Fruit fly (Drosophila melanogaster) whole organism, embryonic: ENCODE data around the gene CG14915.
A peak's percentile ranks its signal among the peaks of the same experiment; 100 is the strongest.

Experiments
- Adf1 ChIP-seq: fragments of 200-800 bp; sonication (Bioruptor generic); IDR thresholded peaks from 2 replicates; pipeline ENCODE4 v1.3.6; 2022; ENCODE audit warnings: missing biosample characterization, missing genetic modification characterization
- Atf3 ChIP-seq: fragments of 200-800 bp; sonication (Bioruptor generic); optimal IDR thresholded peaks from 3 replicates; lab custom pipeline; 2016; ENCODE audit warnings: missing biosample characterization, missing genetic modification characterization
- B-H1 ChIP-seq: fragments of 200-800 bp; sonication (Bioruptor generic); IDR thresholded peaks from 3 replicates; pipeline ENCODE4 v1.3.6; 2022; ENCODE audit warnings: missing biosample characterization, missing genetic modification characterization
- BtbVII ChIP-seq: fragments of 200-800 bp; sonication (Bioruptor generic); optimal IDR thresholded peaks from 3 replicates; lab custom pipeline; 2017; ENCODE audit warnings: missing biosample characterization, mild to moderate bottlenecking, missing genetic modification characterization
- CG1024 ChIP-seq: fragments of 200-800 bp; sonication (Bioruptor generic); IDR thresholded peaks from 2 replicates; pipeline ENCODE4 v1.3.6; 2022; ENCODE audit warnings: missing biosample characterization, missing genetic modification characterization
- CG10654 ChIP-seq: fragments of 200-800 bp; sonication (Bioruptor generic); optimal IDR thresholded peaks from 2 replicates; lab custom pipeline; 2016; ENCODE audit warnings: missing biosample characterization, missing genetic modification characterization
- CG12236 ChIP-seq: fragments of 200-800 bp; sonication (Bioruptor generic); optimal IDR thresholded peaks from 2 replicates; lab custom pipeline; 2016; ENCODE audit warnings: missing biosample characterization, missing genetic modification characterization
- CG13123 ChIP-seq: fragments of 200-800 bp; sonication (Bioruptor generic); optimal IDR thresholded peaks from 2 replicates; lab custom pipeline; 2016; ENCODE audit warnings: missing biosample characterization, missing genetic modification characterization
- CG1529 ChIP-seq: fragments of 200-800 bp; sonication (Bioruptor generic); optimal IDR thresholded peaks from 3 replicates; lab custom pipeline; 2018; ENCODE audit warnings: missing biosample characterization, missing genetic modification characterization
- CG2202 ChIP-seq: fragments of 200-800 bp; sonication (Bioruptor generic); optimal IDR thresholded peaks from 2 replicates; lab custom pipeline; 2018; ENCODE audit warnings: missing biosample characterization, mild to moderate bottlenecking, missing genetic modification characterization
- CG32767 ChIP-seq: fragments of 200-800 bp; sonication (Bioruptor generic); IDR thresholded peaks from 2 replicates; pipeline ENCODE4 v1.3.6; 2022; ENCODE audit warnings: missing biosample characterization, missing genetic modification characterization
- CG33213 ChIP-seq: fragments of 200-800 bp; sonication (Bioruptor generic); optimal IDR thresholded peaks from 3 replicates; lab custom pipeline; 2016; ENCODE audit warnings: missing biosample characterization, missing genetic modification characterization
- CG7556 ChIP-seq: fragments of 200-800 bp; sonication (Bioruptor generic); optimal IDR thresholded peaks from 2 replicates; lab custom pipeline; 2017; ENCODE audit warnings: missing biosample characterization, mild to moderate bottlenecking, missing genetic modification characterization
- CG7839 ChIP-seq: fragments of 200-800 bp; sonication (Bioruptor generic); optimal IDR thresholded peaks from 3 replicates; lab custom pipeline; 2018; ENCODE audit warnings: missing biosample characterization, mild to moderate bottlenecking, missing genetic modification characterization, moderate library complexity
- CG7928 ChIP-seq: fragments of 200-800 bp; sonication (Bioruptor generic); optimal IDR thresholded peaks from 2 replicates; lab custom pipeline; 2017; ENCODE audit warnings: missing biosample characterization, mild to moderate bottlenecking, missing genetic modification characterization
- CG7987 ChIP-seq: fragments of 200-800 bp; sonication (Bioruptor generic); optimal IDR thresholded peaks from 2 replicates; lab custom pipeline; 2018; ENCODE audit warnings: missing biosample characterization, mild to moderate bottlenecking, missing genetic modification characterization, moderate library complexity
- CkIIα-i1 ChIP-seq: fragments of 200-800 bp; sonication (Bioruptor generic); IDR thresholded peaks from 2 replicates; pipeline ENCODE4 v1.3.6; 2022; ENCODE audit warnings: missing biosample characterization, missing genetic modification characterization
- Dref ChIP-seq: fragments of 200-800 bp; sonication (Bioruptor generic); IDR thresholded peaks from 2 replicates; pipeline ENCODE4 v1.3.6; 2022; ENCODE audit warnings: missing biosample characterization, missing genetic modification characterization
- Eip74EF ChIP-seq, 2 experiments: fragments of 200-800 bp in 1 of 2; fragments of >200 bp in 1 of 2; sonication (Bioruptor generic) in 1 of 2; optimal IDR thresholded peaks; 2 replicates each; lab custom pipeline; 2017 to 2019; ENCODE audit warnings: missing biosample characterization in 2 of 2, missing genetic modification characterization in 2 of 2, mild to moderate bottlenecking in 1 of 2, moderate library complexity in 1 of 2
- H15 ChIP-seq: fragments of 200-800 bp; sonication (Bioruptor generic); IDR thresholded peaks from 3 replicates; pipeline ENCODE4 v1.3.6; 2022; ENCODE audit warnings: missing biosample characterization, missing genetic modification characterization
- HLHmδ ChIP-seq: fragments of 200-800 bp; sonication (Bioruptor generic); optimal IDR thresholded peaks from 2 replicates; lab custom pipeline; 2018; ENCODE audit warnings: missing biosample characterization, mild to moderate bottlenecking, missing genetic modification characterization, moderate library complexity
- HmgD ChIP-seq: fragments of 200-800 bp; sonication (Bioruptor generic); optimal IDR thresholded peaks from 3 replicates; lab custom pipeline; 2016; ENCODE audit warnings: missing biosample characterization, missing genetic modification characterization
- Nf-YA ChIP-seq: fragments of 200-800 bp; sonication (Bioruptor generic); IDR thresholded peaks from 2 replicates; pipeline ENCODE4 v1.3.6; 2022; ENCODE audit warnings: missing biosample characterization, missing genetic modification characterization
- Nf-YC ChIP-seq: fragments of 200-800 bp; optimal IDR thresholded peaks from 3 replicates; lab custom pipeline; 2019; ENCODE audit warnings: missing biosample characterization, mild to moderate bottlenecking, missing genetic modification characterization, moderate library complexity
- Optix ChIP-seq: fragments of 200-800 bp; sonication (Bioruptor generic); IDR thresholded peaks from 3 replicates; pipeline ENCODE4 v1.3.6; 2022; ENCODE audit warnings: missing biosample characterization, missing genetic modification characterization
- Sin3A ChIP-seq: fragments of >200 bp; optimal IDR thresholded peaks from 2 replicates; lab custom pipeline; 2018
- Spps ChIP-seq: fragments of 200-800 bp; sonication (Bioruptor generic); optimal IDR thresholded peaks from 2 replicates; lab custom pipeline; 2018; ENCODE audit warnings: missing biosample characterization, mild to moderate bottlenecking, missing genetic modification characterization
- ac ChIP-seq: fragments of 200-800 bp; sonication (Bioruptor generic); optimal IDR thresholded peaks from 3 replicates; lab custom pipeline; 2017; ENCODE audit warnings: missing biosample characterization, mild to moderate bottlenecking, missing genetic modification characterization
- bbx ChIP-seq: fragments of 200-800 bp; sonication (Bioruptor generic); IDR thresholded peaks from 2 replicates; pipeline ENCODE4 v1.3.6; 2022; ENCODE audit warnings: missing biosample characterization, missing genetic modification characterization; ENCODE audit not compliant: partially characterized antibody
- btn ChIP-seq: fragments of 200-800 bp; sonication (Bioruptor generic); optimal IDR thresholded peaks from 2 replicates; lab custom pipeline; 2016; ENCODE audit warnings: missing biosample characterization, missing genetic modification characterization
- emc ChIP-seq: fragments of 200-800 bp; sonication (Bioruptor generic); optimal IDR thresholded peaks from 2 replicates; lab custom pipeline; 2016; ENCODE audit warnings: missing biosample characterization, missing genetic modification characterization
- ewg ChIP-seq: fragments of 200-800 bp; sonication (Bioruptor generic); optimal IDR thresholded peaks from 3 replicates; lab custom pipeline; 2017; ENCODE audit warnings: mild to moderate bottlenecking, missing biosample characterization, missing genetic modification reagents, missing genetic modification characterization
- fd3F ChIP-seq: fragments of 200-800 bp; sonication (Bioruptor generic); optimal IDR thresholded peaks from 2 replicates; lab custom pipeline; 2018; ENCODE audit warnings: missing biosample characterization, mild to moderate bottlenecking, missing genetic modification characterization, moderate library complexity
- fd96Cb ChIP-seq: fragments of 200-800 bp; sonication (Bioruptor generic); optimal IDR thresholded peaks from 2 replicates; lab custom pipeline; 2018; ENCODE audit warnings: missing biosample characterization, mild to moderate bottlenecking, missing genetic modification characterization, moderate library complexity
- grn ChIP-seq: fragments of 200-800 bp; sonication (Bioruptor generic); optimal IDR thresholded peaks from 3 replicates; lab custom pipeline; 2017; ENCODE audit warnings: missing biosample characterization, missing genetic modification characterization
- gt ChIP-seq: fragments of 200-800 bp; sonication (Bioruptor generic); IDR thresholded peaks from 2 replicates; pipeline ENCODE4 v1.3.6; 2022; ENCODE audit warnings: missing biosample characterization, missing genetic modification characterization
- hbn ChIP-seq: fragments of 200-800 bp; sonication (Bioruptor generic); IDR thresholded peaks from 2 replicates; pipeline ENCODE4 v1.3.6; 2022; ENCODE audit warnings: missing biosample characterization, missing genetic modification characterization; ENCODE audit not compliant: partially characterized antibody
- ken ChIP-seq: fragments of 200-800 bp; sonication (Bioruptor generic); IDR thresholded peaks from 3 replicates; pipeline ENCODE4 v1.3.6; 2022; ENCODE audit warnings: missing biosample characterization, missing genetic modification characterization
- knrl ChIP-seq: fragments of 200-800 bp; sonication (Bioruptor generic); IDR thresholded peaks from 3 replicates; pipeline ENCODE4 v1.3.6; 2022; ENCODE audit warnings: missing biosample characterization, missing genetic modification characterization; ENCODE audit not compliant: partially characterized antibody
- nerfin-1 ChIP-seq: fragments of 200-800 bp; sonication (Bioruptor generic); optimal IDR thresholded peaks from 3 replicates; lab custom pipeline; 2019; ENCODE audit warnings: missing biosample characterization, mild to moderate bottlenecking, missing genetic modification characterization, moderate library complexity
- oc ChIP-seq: fragments of 200-800 bp; sonication (Bioruptor generic); optimal IDR thresholded peaks from 2 replicates; lab custom pipeline; 2018; ENCODE audit warnings: missing biosample characterization, mild to moderate bottlenecking, missing genetic modification characterization, moderate library complexity
- pb ChIP-seq: fragments of 200-800 bp; sonication (Bioruptor generic); optimal IDR thresholded peaks from 3 replicates; lab custom pipeline; 2016; ENCODE audit warnings: missing biosample characterization, missing genetic modification characterization
- pum ChIP-seq: fragments of 200-800 bp; sonication (Bioruptor generic); optimal IDR thresholded peaks from 2 replicates; lab custom pipeline; 2016; ENCODE audit warnings: missing biosample characterization, missing genetic modification characterization
- sd ChIP-seq: fragments of 200-800 bp; sonication (Bioruptor generic); optimal IDR thresholded peaks from 3 replicates; lab custom pipeline; 2018; ENCODE audit warnings: missing biosample characterization, mild to moderate bottlenecking, missing genetic modification characterization, moderate library complexity
- tin ChIP-seq: fragments of 200-800 bp; sonication (Bioruptor generic); optimal IDR thresholded peaks from 3 replicates; lab custom pipeline; 2016; ENCODE audit warnings: missing biosample characterization, missing genetic modification characterization
- trh ChIP-seq: fragments of 200-800 bp; sonication (Bioruptor generic); optimal IDR thresholded peaks from 2 replicates; lab custom pipeline; 2016; ENCODE audit warnings: missing biosample characterization, missing genetic modification characterization
- usp ChIP-seq: fragments of >200 bp; optimal IDR thresholded peaks from 2 replicates; lab custom pipeline; 2017; ENCODE audit warnings: missing biosample characterization, missing genetic modification characterization
- vvl ChIP-seq: fragments of 200-800 bp; sonication (Bioruptor generic); IDR thresholded peaks from 2 replicates; pipeline ENCODE4 v1.3.6; 2022; ENCODE audit warnings: missing biosample characterization, missing genetic modification characterization
- yki ChIP-seq: fragments of >200 bp; optimal IDR thresholded peaks from 3 replicates; lab custom pipeline; 2018
- zen ChIP-seq: fragments of 200-800 bp; sonication (Bioruptor generic); optimal IDR thresholded peaks from 3 replicates; lab custom pipeline; 2018; ENCODE audit warnings: missing biosample characterization, mild to moderate bottlenecking, missing genetic modification characterization, moderate library complexity
- zfh1 ChIP-seq: fragments of 200-800 bp; sonication (Bioruptor generic); IDR thresholded peaks from 3 replicates; pipeline ENCODE4 v1.3.6; 2022; ENCODE audit warnings: missing biosample characterization, missing genetic modification characterization

Gene CG14915

DNA sequence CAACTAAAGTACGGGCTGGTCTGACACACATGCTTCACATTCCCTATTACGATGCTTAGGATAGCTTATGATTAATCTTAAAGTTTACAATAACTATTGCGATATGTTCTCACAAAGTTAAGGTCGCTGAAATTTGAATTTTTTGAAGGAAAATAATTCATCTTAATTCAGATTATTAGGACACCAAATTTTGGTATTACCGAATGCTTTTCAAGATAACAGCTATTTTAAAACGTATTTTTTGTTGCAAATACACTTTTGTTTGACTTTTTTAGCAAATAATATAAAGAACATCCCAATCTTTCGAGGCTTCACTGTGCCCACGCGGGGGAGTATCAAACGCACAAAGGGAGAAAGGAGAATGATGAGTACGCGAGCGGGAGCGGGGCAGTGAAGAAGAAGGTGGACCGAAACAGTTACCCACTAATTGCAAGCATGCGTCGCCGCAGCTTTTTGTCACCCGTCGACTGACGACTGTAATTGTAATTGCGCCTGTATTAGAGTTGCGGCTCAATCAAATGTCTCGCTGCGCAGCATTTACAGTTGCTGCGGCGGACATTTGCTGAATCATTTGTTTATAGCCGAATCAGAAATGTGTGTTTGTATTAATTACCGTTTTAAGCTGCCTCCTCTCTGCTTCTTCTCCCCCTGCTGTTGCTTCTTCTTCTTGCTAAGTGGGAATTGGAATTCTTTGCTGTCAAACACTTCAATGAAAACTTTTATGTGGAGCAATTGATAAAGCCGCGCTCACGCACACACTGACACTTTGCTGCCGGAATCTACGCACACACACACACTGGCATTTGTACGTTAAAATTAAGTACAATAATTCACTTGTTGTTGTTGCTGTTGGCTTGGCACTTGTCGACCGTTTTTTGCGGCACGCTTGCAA lies 4.6 kb upstream of the CG14915 start (continued):
- TF ChIP-seq fd96Cb (no peak), zfh1 (GFP tag; lab: Robert Waterston, UW) (no peak), zen (tag; lab: Kevin White, UChicago) (no peak), CG7839 (peak; percentile 2), tin (GFP tag; lab: Kevin White, UChicago) (no peak), CG2202 (tag; lab: Kevin White, UChicago) (no peak), pum (GFP tag; lab: Kevin White, UChicago) (no peak), B-H1 (no peak), pb (GFP tag; lab: Kevin White, UChicago) (no peak), CG7556 (GFP tag; lab: Kevin White, UChicago) (no peak), usp (GFP tag; lab: Kevin White, UChicago) (no peak), oc (tag; lab: Kevin White, UChicago) (no peak), HLHmδ (GFP tag; lab: Kevin White, UChicago) (no peak), Atf3 (GFP tag; lab: Kevin White, UChicago) (no peak), ken (no peak), btn (GFP tag; lab: Kevin White, UChicago) (no peak), CG10654 (GFP tag; lab: Kevin White, UChicago) (no peak), CkIIα-i1 (GFP tag; lab: Robert Waterston, UW) (no peak), Nf-YA (GFP tag; lab: Robert Waterston, UW) (no peak), gt (GFP tag; lab: Robert Waterston, UW) (no peak), BtbVII (GFP tag; lab: Kevin White, UChicago) (no peak), CG12236 (no peak), CG1024 (GFP tag; lab: Robert Waterston, UW) (no peak), HmgD (GFP tag; lab: Kevin White, UChicago) (no peak), emc (no peak), CG13123 (GFP tag; lab: Kevin White, UChicago) (no peak), grn (no peak), Spps (tag; lab: Kevin White, UChicago) (no peak), nerfin-1 (tag; lab: Kevin White, UChicago) (no peak), Adf1 (no peak), vvl (GFP tag; lab: Robert Waterston, UW) (no peak), hbn (GFP tag; lab: Robert Waterston, UW) (no peak), Eip74EF (GFP tag; optimal IDR thresholded peaks at IDR 0.05; lab: Kevin White, UChicago) (no peak), CG32767 (GFP tag; lab: Robert Waterston, UW) (no peak), bbx (no peak), ac (GFP tag; lab: Kevin White, UChicago) (no peak), CG7987 (GFP tag; lab: Kevin White, UChicago) (no peak), sd (tag; lab: Kevin White, UChicago) (peak; percentile 51), H15 (GFP tag; lab: Robert Waterston, UW) (0 out of 3 replicates have a peak, but pooled peaks have one; percentile 28), Nf-YC (tag; lab: Kevin White, UChicago) (no peak), ewg (GFP tag; lab: Kevin White, UChicago) (no peak), CG1529 (GFP tag; lab: Kevin White, UChicago) (no peak), trh (GFP tag; lab: Kevin White, UChicago) (no peak), knrl (GFP tag; lab: Robert Waterston, UW) (no peak), CG7928 (GFP tag; lab: Kevin White, UChicago) (peak; percentile 6), CG33213 (GFP tag; lab: Kevin White, UChicago) (no peak), Dref (no peak), fd3F (GFP tag; lab: Kevin White, UChicago) (peak; percentile 21), Optix (no peak), Sin3A (lab: Kevin White, UChicago) (no peak), yki (lab: Kevin White, UChicago) (no peak)
